Fruit fly (Drosophila melanogaster): Measurements from ENCODE around the gene CG8086.
A peak's percentile ranks its signal among the peaks of the same experiment; 100 is the strongest.

CG8086 gene

DNA sequence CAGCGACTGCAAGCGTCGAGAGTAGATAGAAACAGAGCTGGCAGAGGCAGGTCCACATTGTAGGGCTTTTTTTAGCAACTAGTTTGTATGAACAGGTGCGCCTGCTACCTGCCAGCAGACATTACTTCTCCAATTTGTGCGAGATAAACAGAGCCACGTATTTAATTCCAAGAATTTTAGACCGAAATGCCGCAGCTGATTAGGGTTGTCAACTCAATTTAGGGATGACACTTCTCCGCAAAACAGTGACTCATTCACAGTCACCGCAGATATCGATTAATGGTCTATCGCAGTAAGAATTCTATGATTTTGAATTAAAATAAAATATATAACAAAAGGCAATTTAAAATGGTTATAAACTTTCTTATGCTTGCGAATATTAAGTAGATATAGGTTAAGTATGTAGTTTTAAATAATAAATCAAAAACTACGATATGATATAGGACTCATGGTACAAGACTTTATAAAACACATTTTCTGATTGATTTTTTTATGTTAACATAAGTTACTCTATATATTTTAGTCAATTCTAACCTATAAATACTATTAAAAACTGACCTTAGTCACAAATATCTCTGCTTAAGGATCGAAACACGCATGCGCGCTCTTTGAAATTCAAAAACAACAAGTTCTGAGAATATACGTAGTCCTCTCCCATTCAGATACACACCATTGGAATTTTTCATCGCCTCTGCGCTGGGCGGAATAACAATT lies 45.6 kb upstream of the CG8086 start, which contains the start of the genes wol and Scgalpha (continued):
- TF ChIP-seq CG6254 (GFP tag; optimal IDR thresholded peaks at IDR 0.05) = no peak
- TF ChIP-seq Trl (optimal IDR thresholded peaks at IDR 0.05) = peak in 1 of 2 experiments; percentile 49
- TF ChIP-seq Trl (GFP tag; optimal IDR thresholded peaks at IDR 0.05) = no peak
- TF ChIP-seq CG11723 (GFP tag; optimal IDR thresholded peaks at IDR 0.05) = no peak
- no peak for TF ChIP-seq Eip74EF (GFP tag; optimal IDR thresholded peaks at IDR 0.05)
- no peak for TF ChIP-seq gfzf (GFP tag; optimal IDR thresholded peaks at IDR 0.05)
- no peak for TF ChIP-seq Oli (tag; optimal IDR thresholded peaks at IDR 0.05)
- peak; percentile 50; the same call in 2 of the 3 replicates for TF ChIP-seq CG6791 (GFP tag; IDR thresholded peaks at IDR 0.05; ENCODE audit: partially characterized antibody)
- no peak for TF ChIP-seq CG10959 (GFP tag; IDR thresholded peaks at IDR 0.05)
- no peak for TF ChIP-seq Mes4 (GFP tag; optimal IDR thresholded peaks at IDR 0.05)
- peak; percentile 57 for TF ChIP-seq CG2116 (GFP tag; optimal IDR thresholded peaks at IDR 0.05)
- TF ChIP-seq CG9817 (tag; optimal IDR thresholded peaks at IDR 0.05) = no peak
- TF ChIP-seq B-H1 (GFP tag; IDR thresholded peaks at IDR 0.05) = no peak
- no peak for TF ChIP-seq sisA (GFP tag; IDR thresholded peaks at IDR 0.05)
- TF ChIP-seq Adf1 (GFP tag; IDR thresholded peaks at IDR 0.05) = peak; percentile 72; the same call in 1 of the 2 replicates
- no peak for TF ChIP-seq Chrac-16 (GFP tag; optimal IDR thresholded peaks at IDR 0.05)
- TF ChIP-seq pnt (GFP tag; optimal IDR thresholded peaks at IDR 0.05) = no peak
- TF ChIP-seq ac (GFP tag; optimal IDR thresholded peaks at IDR 0.05) = no peak
- TF ChIP-seq Rfx (GFP tag; IDR thresholded peaks at IDR 0.05) = peak; percentile 33
- TF ChIP-seq odd (GFP tag; optimal IDR thresholded peaks at IDR 0.05) = no peak
- TF ChIP-seq grau (tag; optimal IDR thresholded peaks at IDR 0.05) = peak; percentile 26
- TF ChIP-seq pfk (GFP tag; optimal IDR thresholded peaks at IDR 0.05) = no peak
- no peak for TF ChIP-seq CG12155 (GFP tag; optimal IDR thresholded peaks at IDR 0.05)
- no peak for TF ChIP-seq CG11695 (GFP tag; IDR thresholded peaks at IDR 0.05)
- no peak for TF ChIP-seq ind (GFP tag; optimal IDR thresholded peaks at IDR 0.05)
- TF ChIP-seq lmd (GFP tag; IDR thresholded peaks at IDR 0.05) = no peak
- TF ChIP-seq CoRest (tag; optimal IDR thresholded peaks at IDR 0.05) = peak; percentile 23
- TF ChIP-seq bigmax (GFP tag; optimal IDR thresholded peaks at IDR 0.05) = no peak
- TF ChIP-seq Bteb2 (GFP tag; optimal IDR thresholded peaks at IDR 0.05) = no peak
- TF ChIP-seq CG12219 (GFP tag; optimal IDR thresholded peaks at IDR 0.05) = no peak
- TF ChIP-seq ATbp (GFP tag; optimal IDR thresholded peaks at IDR 0.05) = no peak
- TF ChIP-seq CG10147 (GFP tag; optimal IDR thresholded peaks at IDR 0.05) = no peak
- no peak for TF ChIP-seq klu (GFP tag; IDR thresholded peaks at IDR 0.05)
- TF ChIP-seq ewg (GFP tag; optimal IDR thresholded peaks at IDR 0.05) = peak; percentile 74
- no peak for TF ChIP-seq CG9797 (GFP tag; optimal IDR thresholded peaks at IDR 0.05)
- no peak for TF ChIP-seq tup (GFP tag; optimal IDR thresholded peaks at IDR 0.05)
- no peak for TF ChIP-seq wor (GFP tag; IDR thresholded peaks at IDR 0.05)
- TF ChIP-seq lov (optimal IDR thresholded peaks at IDR 0.05) = no peak
- TF ChIP-seq lov (GFP tag; IDR thresholded peaks at IDR 0.05) = no peak
- no peak for TF ChIP-seq otp (GFP tag; IDR thresholded peaks at IDR 0.05)
- no peak for TF ChIP-seq CG4707 (GFP tag; optimal IDR thresholded peaks at IDR 0.05)
- peak; percentile 71 for TF ChIP-seq GATAe (GFP tag; conservative IDR thresholded peaks at IDR 0.05)
- TF ChIP-seq dan (GFP tag; IDR thresholded peaks at IDR 0.05) = no peak
- no peak for TF ChIP-seq pho (GFP tag; optimal IDR thresholded peaks at IDR 0.05)
- no peak for TF ChIP-seq wek (GFP tag; optimal IDR thresholded peaks at IDR 0.05)
- no peak for TF ChIP-seq CG32772 (GFP tag; IDR thresholded peaks at IDR 0.05)
- TF ChIP-seq CHES-1-like (GFP tag; optimal IDR thresholded peaks at IDR 0.05) = no peak
- no peak for TF ChIP-seq fd96Cb (tag; optimal IDR thresholded peaks at IDR 0.05)
- peak; percentile 69; the same call in 2 of the 3 replicates for TF ChIP-seq CG34224 (GFP tag; IDR thresholded peaks at IDR 0.05; ENCODE audit: partially characterized antibody)
- TF ChIP-seq CG31441 (GFP tag; IDR thresholded peaks at IDR 0.05) = peak; percentile 46; the same call in 1 of the 2 replicates

Data from whole organism, embryonic.